Worm (Caenorhabditis elegans): ENCODE data around the gene R04B5.1.

Gene R04B5.1

DNA sequence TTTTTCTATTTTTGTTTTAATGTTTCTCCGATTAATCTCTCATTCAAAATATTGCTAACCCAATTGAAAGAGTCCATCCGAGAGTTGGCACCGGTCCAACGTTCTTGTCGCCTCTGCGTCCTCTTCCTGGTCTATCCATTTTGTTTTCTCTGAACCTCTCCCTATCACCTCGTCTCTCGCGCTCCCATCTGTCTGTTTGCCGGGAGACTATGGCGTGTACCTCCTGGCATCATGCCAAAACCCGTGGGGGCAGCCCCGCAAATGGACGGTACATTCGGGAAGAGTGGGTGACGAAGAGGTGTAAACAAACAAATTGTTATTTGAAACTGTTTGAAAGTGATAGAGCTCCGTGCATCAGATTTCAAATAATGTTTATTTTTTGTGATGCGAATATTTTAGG is 41.9 kb downstream of the R04B5.1 start, which contains the start of gene T06E8.2 (continued):
- no peak for TF ChIP-seq tag-97 (GFP tag; IDR thresholded peaks at IDR 0.05)
- TF ChIP-seq zag-1 (tag; optimal IDR thresholded peaks at IDR 0.05), result no peak
- TF ChIP-seq zip-2 (tag; optimal IDR thresholded peaks at IDR 0.05), result no peak
- no peak for TF ChIP-seq mdt-29 (GFP tag; IDR thresholded peaks at IDR 0.05)
- TF ChIP-seq fos-1 (tag; optimal IDR thresholded peaks at IDR 0.05), result no peak
- no peak for TF ChIP-seq daf-8 (GFP tag; IDR thresholded peaks at IDR 0.05)
- peak in 1 of 2 experiments; percentile 54 for TF ChIP-seq lsy-2 (tag; optimal IDR thresholded peaks at IDR 0.05)
- TF ChIP-seq egl-43 (GFP tag; IDR thresholded peaks at IDR 0.05), result no peak
- TF ChIP-seq duxl-1 (tag; optimal IDR thresholded peaks at IDR 0.05; ENCODE audit: poor library complexity), result no peak
- no peak for TF ChIP-seq snpc-4 (tag; optimal IDR thresholded peaks at IDR 0.05)
- no peak for TF ChIP-seq pqm-1 (tag; optimal IDR thresholded peaks at IDR 0.05)
- TF ChIP-seq daf-16 (GFP tag; optimal IDR thresholded peaks at IDR 0.05), result peak in 1 of 2 experiments; percentile 43
- TF ChIP-seq daf-16 (tag; optimal IDR thresholded peaks at IDR 0.05), result peak; percentile 39
- TF ChIP-seq saeg-2 (GFP tag; IDR thresholded peaks at IDR 0.05), result 0 out of 2 replicates have a peak, but pooled peaks have one; percentile 53
- no peak for TF ChIP-seq pha-4 (GFP tag; IDR thresholded peaks at IDR 0.05)
- no peak for TF ChIP-seq pha-4 (tag; optimal IDR thresholded peaks at IDR 0.05)
- TF ChIP-seq lin-13 (GFP tag; optimal IDR thresholded peaks at IDR 0.05), result no peak
- peak; percentile 82 for TF ChIP-seq hlh-30 (tag; optimal IDR thresholded peaks at IDR 0.05; ENCODE audit: insufficient read depth)
- TF ChIP-seq nhr-42 (GFP tag; IDR thresholded peaks at IDR 0.05), result no peak
- no peak for TF ChIP-seq php-3 (GFP tag; IDR thresholded peaks at IDR 0.05)
- no peak for TF ChIP-seq ztf-11 (tag; optimal IDR thresholded peaks at IDR 0.05)
- no peak for TF ChIP-seq Y48G9A.11 (GFP tag; IDR thresholded peaks at IDR 0.05)
- no peak for TF ChIP-seq ceh-82 (tag; optimal IDR thresholded peaks at IDR 0.05)
- TF ChIP-seq nhr-11 (tag; optimal IDR thresholded peaks at IDR 0.05), result peak; percentile 43
- no peak for TF ChIP-seq ama-1 (optimal IDR thresholded peaks at IDR 0.05)
- TF ChIP-seq nhr-25 (tag; optimal IDR thresholded peaks at IDR 0.05; ENCODE audit: borderline replicate concordance, insufficient read depth), result no peak
- no peak for TF ChIP-seq lin-38 (GFP tag; IDR thresholded peaks at IDR 0.05)
- TF ChIP-seq skn-1 (tag; optimal IDR thresholded peaks at IDR 0.05), result no peak
- no peak for TF ChIP-seq spr-1 (tag; optimal IDR thresholded peaks at IDR 0.05)
- no peak for TF ChIP-seq ZK546.5 (tag; optimal IDR thresholded peaks at IDR 0.05)
- no peak for TF ChIP-seq Y105C5A.15 (GFP tag; IDR thresholded peaks at IDR 0.05)
- TF ChIP-seq unc-62 (GFP tag; optimal IDR thresholded peaks at IDR 0.05 in 1 of 2), result no peak
- TF ChIP-seq unc-62 (tag; optimal IDR thresholded peaks at IDR 0.05), result no peak
- no peak for TF ChIP-seq mxl-2 (GFP tag; conservative IDR thresholded peaks at IDR 0.05)
- peak; percentile 72 for TF ChIP-seq nhr-6 (tag; optimal IDR thresholded peaks at IDR 0.05)
- TF ChIP-seq dve-1 (tag; optimal IDR thresholded peaks at IDR 0.05; ENCODE audit: insufficient read depth), result peak; percentile 69
- TF ChIP-seq nhr-41 (GFP tag; IDR thresholded peaks at IDR 0.05), result no peak
- 0 out of 2 replicates have a peak, but pooled peaks have one; percentile 31 for TF ChIP-seq madf-9 (GFP tag; conservative IDR thresholded peaks at IDR 0.05)
- no peak for TF ChIP-seq egl-27 (tag; optimal IDR thresholded peaks at IDR 0.05)
- no peak for TF ChIP-seq attf-4 (tag; optimal IDR thresholded peaks at IDR 0.05)
- no peak for TF ChIP-seq T20F7.1 (GFP tag; optimal IDR thresholded peaks at IDR 0.05)
- no peak for TF ChIP-seq ces-1 (GFP tag; optimal IDR thresholded peaks at IDR 0.05)
- no peak for TF ChIP-seq madf-5 (GFP tag; IDR thresholded peaks at IDR 0.05)
- no peak for TF ChIP-seq F10B5.3 (tag; optimal IDR thresholded peaks at IDR 0.05)
- no peak for TF ChIP-seq nhr-10 (tag; optimal IDR thresholded peaks at IDR 0.05)
- TF ChIP-seq lin-29 (GFP tag; IDR thresholded peaks at IDR 0.05), result no peak
- no peak for TF ChIP-seq ceh-62 (tag; optimal IDR thresholded peaks at IDR 0.05)
- TF ChIP-seq lin-39 (tag; optimal IDR thresholded peaks at IDR 0.05), result no peak
- TF ChIP-seq ceh-28 (tag; optimal IDR thresholded peaks at IDR 0.05), result no peak
- TF ChIP-seq ZK337.2 (GFP tag; IDR thresholded peaks at IDR 0.05), result no peak
- no peak for TF ChIP-seq daf-12 (tag; optimal IDR thresholded peaks at IDR 0.05)
- TF ChIP-seq nhr-237 (tag; optimal IDR thresholded peaks at IDR 0.05), result no peak
- TF ChIP-seq Y5F2A.4 (GFP tag; optimal IDR thresholded peaks at IDR 0.05), result no peak
- TF ChIP-seq arid-1 (GFP tag; conservative IDR thresholded peaks at IDR 0.05), result no peak

Measured in whole organism, L4 larva.